Worm (Caenorhabditis elegans) whole organism, midembryonic: Measurements from ENCODE around the gene bath-13.

ENCODE experiments used
- T22C8.4 ChIP-seq: fragments of 200-800 bp; sonication (Bioruptor generic); IDR thresholded peaks from 2 replicates; pipeline ENCODE4 v1.3.6; 2022; ENCODE audit warnings: missing genetic modification characterization, missing compliant biosample characterization
- cog-1 ChIP-seq: sonication (generic microtip); optimal IDR thresholded peaks from 2 replicates; lab custom pipeline; 2016; ENCODE audit warnings: missing genetic modification characterization, missing compliant biosample characterization
- flt-1 ChIP-seq: fragments of 200-800 bp; sonication (Bioruptor generic); IDR thresholded peaks from 2 replicates; pipeline ENCODE4 v1.3.6; 2022; ENCODE audit warnings: missing genetic modification characterization, missing compliant biosample characterization
- klf-2 ChIP-seq: fragments of 200-800 bp; sonication (Bioruptor generic); conservative IDR thresholded peaks from 2 replicates; pipeline ENCODE4 v1.3.6; 2022; ENCODE audit warnings: missing genetic modification reagents, missing genetic modification characterization, missing compliant biosample characterization
- med-1 ChIP-seq: sonication (generic microtip); optimal IDR thresholded peaks from 2 replicates; lab custom pipeline; 2017; ENCODE audit warnings: missing genetic modification characterization, mild to moderate bottlenecking, missing compliant biosample characterization, antibody characterized with exemption, missing genetic modification reagents; ENCODE audit not compliant: insufficient read depth
- ref-1 ChIP-seq: fragments of 200-800 bp; sonication (Bioruptor generic); conservative IDR thresholded peaks from 2 replicates; pipeline ENCODE4 v1.3.6; 2022; ENCODE audit warnings: missing genetic modification reagents, missing genetic modification characterization, missing compliant biosample characterization
- tab-1 ChIP-seq: fragments of 200-800 bp; sonication (Bioruptor generic); IDR thresholded peaks from 2 replicates; pipeline ENCODE4 v1.3.6; 2022; ENCODE audit warnings: missing genetic modification characterization, missing compliant biosample characterization
- ztf-23 ChIP-seq: fragments of 200-800 bp; sonication (Bioruptor generic); IDR thresholded peaks from 2 replicates; pipeline ENCODE4 v1.3.6; 2022; ENCODE audit warnings: missing genetic modification reagents, missing genetic modification characterization, missing compliant biosample characterization
- ztf-29 ChIP-seq: fragments of 200-800 bp; sonication (Bioruptor generic); IDR thresholded peaks from 2 replicates; pipeline ENCODE4 v1.3.6; 2022; ENCODE audit warnings: missing genetic modification reagents, missing genetic modification characterization, missing compliant biosample characterization

DNA sequence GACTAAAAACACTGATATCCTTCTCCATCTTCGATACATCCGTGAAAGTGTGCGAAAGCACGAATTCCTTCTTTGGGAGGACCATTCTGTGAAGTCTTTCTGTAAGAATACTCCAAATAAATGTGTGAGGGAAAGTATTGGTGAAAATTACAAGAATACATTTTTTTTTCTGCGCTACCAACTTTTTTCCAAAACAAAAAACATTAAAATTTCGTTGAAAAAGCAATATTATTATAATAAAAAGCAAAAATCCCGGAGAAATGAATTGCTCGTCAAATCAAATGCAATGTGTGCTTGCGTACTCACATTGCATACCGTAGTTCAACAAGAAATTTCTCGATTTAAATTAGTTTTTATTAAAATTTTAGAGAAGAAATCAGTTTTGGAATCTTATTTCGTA, at the start of gene bath-13:
- TF ChIP-seq flt-1 (GFP tag; lab: Robert Waterston, UW), result no peak
- TF ChIP-seq ztf-23 (GFP tag; lab: Robert Waterston, UW), result no peak
- no peak for TF ChIP-seq ztf-29 (GFP tag; lab: Robert Waterston, UW)
- TF ChIP-seq T22C8.4 (GFP tag; lab: Robert Waterston, UW), result no peak
- TF ChIP-seq klf-2, result no peak
- TF ChIP-seq tab-1 (GFP tag; lab: Robert Waterston, UW), result no peak
- TF ChIP-seq med-1 (GFP tag; lab: Kevin White, UChicago), result no peak
- no peak for TF ChIP-seq cog-1 (tag; lab: Kevin White, UChicago)
- TF ChIP-seq ref-1 (GFP tag; lab: Robert Waterston, UW), result no peak
